Worm (Caenorhabditis elegans) whole organism, mixed stage, embryonic: ENCODE measurements around the gene emb-8.

Experiments
- nhr-12 ChIP-seq: fragments of 150-350 bp; optimal IDR thresholded peaks from 2 replicates; lab custom pipeline; 2014; ENCODE audit warnings: missing biosample characterization, missing genetic modification characterization
- nhr-76 ChIP-seq: sonication (generic microtip); optimal IDR thresholded peaks from 2 replicates; lab custom pipeline; 2017; ENCODE audit warnings: missing biosample characterization, missing genetic modification characterization
- pha-4 ChIP-seq: fragments of 150-350 bp; optimal IDR thresholded peaks from 2 replicates; lab custom pipeline; 2018; ENCODE audit warnings: missing biosample characterization, missing genetic modification reagents, missing genetic modification characterization
- snpc-4 ChIP-seq: fragments of 150-350 bp; optimal IDR thresholded peaks from 2 replicates; lab custom pipeline; 2014; ENCODE audit warnings: missing biosample characterization, missing genetic modification characterization

DNA sequence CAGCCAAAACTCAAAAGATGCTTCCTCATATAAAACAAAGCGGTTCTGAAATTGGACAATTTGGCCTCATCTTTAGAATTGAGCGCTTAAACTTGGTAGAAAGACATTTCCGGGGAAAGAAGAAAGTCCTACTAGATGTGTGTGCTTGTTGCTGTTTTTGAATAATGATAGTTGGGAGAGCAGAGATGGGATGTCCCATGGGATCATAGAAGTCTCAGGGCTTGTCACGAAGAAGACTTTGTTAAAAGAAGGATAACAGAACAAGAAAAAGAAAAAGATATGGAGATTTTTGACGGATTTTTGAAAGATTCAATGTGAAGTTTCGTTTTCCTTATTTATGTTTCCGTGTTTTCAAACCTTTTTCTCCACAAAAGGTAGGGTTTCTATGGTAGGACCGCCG is 19.2 kb upstream of the emb-8 start, which contains the start of gene ZC155.2:
- TF ChIP-seq nhr-12 (tag; lab: Kevin White, UChicago) (no peak), snpc-4 (tag; lab: Kevin White, UChicago) (no peak), nhr-76 (tag; lab: Kevin White, UChicago) (no peak), pha-4 (tag; lab: Kevin White, UChicago) (no peak)
